Fruit fly (Drosophila melanogaster) whole organism, embryonic: ENCODE data around the gene Nadsyn.

ENCODE experiments used
- B-H2 ChIP-seq: fragments of 200-800 bp; sonication (Bioruptor generic); optimal IDR thresholded peaks from 2 replicates; lab custom pipeline; 2018; ENCODE audit warnings: missing biosample characterization, mild to moderate bottlenecking, missing genetic modification characterization
- BtbVII ChIP-seq: fragments of 200-800 bp; sonication (Bioruptor generic); optimal IDR thresholded peaks from 3 replicates; lab custom pipeline; 2017; ENCODE audit warnings: missing biosample characterization, mild to moderate bottlenecking, missing genetic modification characterization
- CG11560 ChIP-seq: fragments of 200-800 bp; sonication (Bioruptor generic); IDR thresholded peaks from 3 replicates; pipeline ENCODE4 v1.3.6; 2022; ENCODE audit warnings: missing biosample characterization, missing genetic modification characterization
- CG16813 ChIP-seq: fragments of 200-800 bp; sonication (Bioruptor generic); IDR thresholded peaks from 3 replicates; pipeline ENCODE4 v1.3.6; 2022; ENCODE audit warnings: missing biosample characterization, missing genetic modification characterization; ENCODE audit not compliant: partially characterized antibody
- CG17568 ChIP-seq: fragments of 200-800 bp; sonication (Bioruptor generic); optimal IDR thresholded peaks from 2 replicates; lab custom pipeline; 2018; ENCODE audit warnings: missing biosample characterization, mild to moderate bottlenecking, missing genetic modification characterization, moderate library complexity
- CG1792 ChIP-seq: fragments of 200-800 bp; sonication (Bioruptor generic); optimal IDR thresholded peaks from 2 replicates; lab custom pipeline; 2016; ENCODE audit warnings: missing biosample characterization, missing genetic modification characterization
- CG18619 ChIP-seq: fragments of 200-800 bp; sonication (Bioruptor generic); optimal IDR thresholded peaks from 3 replicates; lab custom pipeline; 2017; ENCODE audit warnings: missing biosample characterization, mild to moderate bottlenecking, missing genetic modification characterization
- CG2875 ChIP-seq: fragments of 200-800 bp; sonication (Bioruptor generic); optimal IDR thresholded peaks from 2 replicates; lab custom pipeline; 2017; ENCODE audit warnings: missing biosample characterization, mild to moderate bottlenecking, missing genetic modification characterization, missing genetic modification reagents
- CG30431 ChIP-seq: fragments of 200-800 bp; sonication (Bioruptor generic); optimal IDR thresholded peaks from 2 replicates; lab custom pipeline; 2017; ENCODE audit warnings: missing biosample characterization, missing genetic modification characterization
- CG3065 ChIP-seq: fragments of 200-800 bp; sonication (Bioruptor generic); optimal IDR thresholded peaks from 2 replicates; lab custom pipeline; 2016; ENCODE audit warnings: missing biosample characterization, missing genetic modification characterization
- CG31365 ChIP-seq: fragments of 200-800 bp; sonication (Bioruptor generic); optimal IDR thresholded peaks from 2 replicates; lab custom pipeline; 2018; ENCODE audit warnings: missing biosample characterization, mild to moderate bottlenecking, missing genetic modification characterization
- CG3281 ChIP-seq: fragments of 200-800 bp; sonication (Bioruptor generic); optimal IDR thresholded peaks from 3 replicates; lab custom pipeline; 2017; ENCODE audit warnings: missing biosample characterization, mild to moderate bottlenecking, missing genetic modification characterization
- CG33213 ChIP-seq: fragments of 200-800 bp; sonication (Bioruptor generic); optimal IDR thresholded peaks from 3 replicates; lab custom pipeline; 2016; ENCODE audit warnings: missing biosample characterization, missing genetic modification characterization
- CG34224 ChIP-seq: fragments of 200-800 bp; sonication (Bioruptor generic); IDR thresholded peaks from 3 replicates; pipeline ENCODE4 v1.3.6; 2022; ENCODE audit warnings: missing biosample characterization, missing genetic modification characterization; ENCODE audit not compliant: partially characterized antibody
- CG34376 ChIP-seq: fragments of 200-800 bp; sonication (Bioruptor generic); optimal IDR thresholded peaks from 2 replicates; lab custom pipeline; 2018; ENCODE audit warnings: missing biosample characterization, mild to moderate bottlenecking, missing genetic modification characterization
- CG42726 ChIP-seq: fragments of 200-800 bp; sonication (Bioruptor generic); IDR thresholded peaks from 2 replicates; pipeline ENCODE4 v1.3.6; 2022; ENCODE audit warnings: missing biosample characterization, missing genetic modification characterization; ENCODE audit not compliant: partially characterized antibody
- CG4282 ChIP-seq: fragments of 200-800 bp; sonication (Bioruptor generic); optimal IDR thresholded peaks from 2 replicates; lab custom pipeline; 2016; ENCODE audit warnings: missing biosample characterization, missing genetic modification characterization
- CG4360 ChIP-seq: fragments of 200-800 bp; sonication (Bioruptor generic); IDR thresholded peaks from 2 replicates; pipeline ENCODE4 v1.3.6; 2022; ENCODE audit warnings: missing biosample characterization, missing genetic modification characterization
- CG4617 ChIP-seq: fragments of 200-800 bp; sonication (Bioruptor generic); optimal IDR thresholded peaks from 3 replicates; lab custom pipeline; 2016; ENCODE audit warnings: missing biosample characterization, missing genetic modification characterization, borderline replicate concordance
- CG4820 ChIP-seq: fragments of 200-800 bp; sonication (Bioruptor generic); optimal IDR thresholded peaks from 3 replicates; lab custom pipeline; 2016; ENCODE audit warnings: missing biosample characterization, missing genetic modification characterization
- CG8281 ChIP-seq: fragments of 200-800 bp; sonication (Bioruptor generic); optimal IDR thresholded peaks from 2 replicates; lab custom pipeline; 2018; ENCODE audit warnings: missing biosample characterization, mild to moderate bottlenecking, missing genetic modification characterization, moderate library complexity
- CG8944 ChIP-seq: fragments of 200-800 bp; sonication (Bioruptor generic); optimal IDR thresholded peaks from 3 replicates; lab custom pipeline; 2016; ENCODE audit warnings: missing biosample characterization, missing genetic modification characterization
- ERR ChIP-seq: fragments of 200-800 bp; sonication (Bioruptor generic); optimal IDR thresholded peaks from 2 replicates; lab custom pipeline; 2016; ENCODE audit warnings: missing biosample characterization, missing genetic modification characterization
- Fer3 ChIP-seq: fragments of 200-800 bp; sonication (Bioruptor generic); optimal IDR thresholded peaks from 2 replicates; lab custom pipeline; 2018; ENCODE audit warnings: missing biosample characterization, mild to moderate bottlenecking, missing genetic modification characterization, moderate library complexity
- GATAe ChIP-seq: fragments of 200-800 bp; sonication (Bioruptor generic); conservative IDR thresholded peaks from 2 replicates; pipeline ENCODE4 v1.3.6; 2022; ENCODE audit warnings: missing biosample characterization, missing genetic modification characterization
- HmgD ChIP-seq: fragments of 200-800 bp; sonication (Bioruptor generic); optimal IDR thresholded peaks from 3 replicates; lab custom pipeline; 2016; ENCODE audit warnings: missing biosample characterization, missing genetic modification characterization
- MBD-R2 ChIP-seq: fragments of 200-800 bp; sonication (Bioruptor generic); IDR thresholded peaks from 2 replicates; pipeline ENCODE4 v1.3.6; 2022; ENCODE audit warnings: missing biosample characterization, missing genetic modification characterization
- Myb ChIP-seq: fragments of 200-800 bp; sonication (Bioruptor generic); optimal IDR thresholded peaks from 2 replicates; lab custom pipeline; 2016; ENCODE audit warnings: missing biosample characterization, missing genetic modification characterization
- Nf-YA ChIP-seq: fragments of 200-800 bp; sonication (Bioruptor generic); IDR thresholded peaks from 2 replicates; pipeline ENCODE4 v1.3.6; 2022; ENCODE audit warnings: missing biosample characterization, missing genetic modification characterization
- Nf-YC ChIP-seq: fragments of 200-800 bp; optimal IDR thresholded peaks from 3 replicates; lab custom pipeline; 2019; ENCODE audit warnings: missing biosample characterization, mild to moderate bottlenecking, missing genetic modification characterization, moderate library complexity
- Oli ChIP-seq: fragments of 200-800 bp; sonication (Bioruptor generic); optimal IDR thresholded peaks from 2 replicates; lab custom pipeline; 2018; ENCODE audit warnings: missing biosample characterization, mild to moderate bottlenecking, missing genetic modification characterization, moderate library complexity
- Side ChIP-seq: fragments of 200-800 bp; sonication (Bioruptor generic); optimal IDR thresholded peaks from 2 replicates; lab custom pipeline; 2016; ENCODE audit warnings: missing biosample characterization, missing genetic modification characterization
- Sry-δ ChIP-seq: fragments of 200-800 bp; sonication (Bioruptor generic); optimal IDR thresholded peaks from 2 replicates; lab custom pipeline; 2016; ENCODE audit warnings: missing biosample characterization, missing genetic modification characterization
- al ChIP-seq: fragments of 200-800 bp; sonication (Bioruptor generic); IDR thresholded peaks from 2 replicates; pipeline ENCODE4 v1.3.6; 2022; ENCODE audit warnings: missing biosample characterization, missing genetic modification characterization
- ems ChIP-seq: fragments of 200-800 bp; sonication (Bioruptor generic); optimal IDR thresholded peaks from 3 replicates; lab custom pipeline; 2016; ENCODE audit warnings: missing biosample characterization, missing genetic modification characterization
- gce ChIP-seq: fragments of 200-800 bp; sonication (Bioruptor generic); IDR thresholded peaks from 3 replicates; pipeline ENCODE4 v1.3.6; 2022; ENCODE audit warnings: missing biosample characterization, missing genetic modification characterization
- gt ChIP-seq: fragments of 200-800 bp; sonication (Bioruptor generic); IDR thresholded peaks from 2 replicates; pipeline ENCODE4 v1.3.6; 2022; ENCODE audit warnings: missing biosample characterization, missing genetic modification characterization
- hbn ChIP-seq: fragments of 200-800 bp; sonication (Bioruptor generic); IDR thresholded peaks from 2 replicates; pipeline ENCODE4 v1.3.6; 2022; ENCODE audit warnings: missing biosample characterization, missing genetic modification characterization; ENCODE audit not compliant: partially characterized antibody
- jumu ChIP-seq: fragments of 200-800 bp; sonication (Bioruptor generic); optimal IDR thresholded peaks from 3 replicates; lab custom pipeline; 2016; ENCODE audit warnings: missing biosample characterization, missing genetic modification characterization
- ken ChIP-seq: fragments of 200-800 bp; sonication (Bioruptor generic); IDR thresholded peaks from 3 replicates; pipeline ENCODE4 v1.3.6; 2022; ENCODE audit warnings: missing biosample characterization, missing genetic modification characterization
- nerfin-2 ChIP-seq: fragments of 200-800 bp; sonication (Bioruptor generic); IDR thresholded peaks from 2 replicates; pipeline ENCODE4 v1.3.6; 2022; ENCODE audit warnings: missing biosample characterization, missing genetic modification characterization; ENCODE audit not compliant: partially characterized antibody
- nom ChIP-seq: fragments of 200-800 bp; sonication (Bioruptor generic); optimal IDR thresholded peaks from 2 replicates; lab custom pipeline; 2017; ENCODE audit warnings: missing biosample characterization, missing genetic modification characterization, mild to moderate bottlenecking, moderate library complexity, missing genetic modification reagents
- org-1 ChIP-seq: fragments of 200-800 bp; sonication (Bioruptor generic); optimal IDR thresholded peaks from 2 replicates; lab custom pipeline; 2017; ENCODE audit warnings: missing biosample characterization, missing genetic modification characterization
- p53 ChIP-seq: fragments of 200-800 bp; sonication (Bioruptor generic); optimal IDR thresholded peaks from 2 replicates; lab custom pipeline; 2016; ENCODE audit warnings: missing biosample characterization, missing genetic modification characterization
- run ChIP-seq: fragments of 200-800 bp; sonication (Bioruptor generic); optimal IDR thresholded peaks from 3 replicates; lab custom pipeline; 2018; ENCODE audit warnings: missing biosample characterization, mild to moderate bottlenecking, missing genetic modification characterization
- stc ChIP-seq: fragments of 200-800 bp; sonication (Bioruptor generic); IDR thresholded peaks from 2 replicates; pipeline ENCODE4 v1.3.6; 2022; ENCODE audit warnings: missing biosample characterization, missing genetic modification characterization
- stwl ChIP-seq: fragments of 200-800 bp; sonication (Bioruptor generic); optimal IDR thresholded peaks from 3 replicates; lab custom pipeline; 2018; ENCODE audit warnings: missing biosample characterization, mild to moderate bottlenecking, missing genetic modification characterization, moderate library complexity
- sug ChIP-seq: fragments of 200-800 bp; optimal IDR thresholded peaks from 2 replicates; lab custom pipeline; 2019; ENCODE audit warnings: missing biosample characterization, mild to moderate bottlenecking, missing genetic modification characterization, moderate library complexity
- tin ChIP-seq: fragments of 200-800 bp; sonication (Bioruptor generic); optimal IDR thresholded peaks from 3 replicates; lab custom pipeline; 2016; ENCODE audit warnings: missing biosample characterization, missing genetic modification characterization
- z ChIP-seq: fragments of 200-800 bp; sonication (Bioruptor generic); IDR thresholded peaks from 3 replicates; pipeline ENCODE4 v1.3.6; 2022; ENCODE audit warnings: missing biosample characterization, missing genetic modification characterization
- zfh1 ChIP-seq: fragments of 200-800 bp; sonication (Bioruptor generic); IDR thresholded peaks from 3 replicates; pipeline ENCODE4 v1.3.6; 2022; ENCODE audit warnings: missing biosample characterization, missing genetic modification characterization

The Nadsyn gene

dm6 chrX:13762372-13762883, 44.3 kb upstream of the Nadsyn start, which contains the start of gene rdgB (continued):
- peak; percentile 64; the same call in 2 of the 3 replicates for TF ChIP-seq zfh1 (GFP tag; lab: Robert Waterston, UW)
- peak; percentile 30; the same call in 1 of the 2 replicates for TF ChIP-seq stc (GFP tag; lab: Robert Waterston, UW)
- no peak for TF ChIP-seq hbn
- no peak for TF ChIP-seq CG3065 (GFP tag; lab: Kevin White, UChicago)
- TF ChIP-seq p53 (GFP tag; lab: Kevin White, UChicago), result no peak
- TF ChIP-seq CG8944, result no peak
- peak; percentile 46 for TF ChIP-seq BtbVII (GFP tag; lab: Kevin White, UChicago)
- TF ChIP-seq GATAe (GFP tag; lab: Robert Waterston, UW), result no peak
- TF ChIP-seq CG18619, result peak; percentile 83
- peak; percentile 58 for TF ChIP-seq CG30431
- TF ChIP-seq nerfin-2 (GFP tag; lab: Robert Waterston, UW), result no peak
- no peak for TF ChIP-seq CG4617 (GFP tag; lab: Kevin White, UChicago)
- TF ChIP-seq CG42726 (GFP tag; lab: Robert Waterston, UW), result no peak
- TF ChIP-seq ken, result peak; percentile 64; the same call in 1 of the 3 replicates
- TF ChIP-seq B-H2 (GFP tag; lab: Kevin White, UChicago), result peak; percentile 78
- TF ChIP-seq Fer3 (tag; lab: Kevin White, UChicago), result peak; percentile 72
- TF ChIP-seq tin (GFP tag; lab: Kevin White, UChicago), result peak; percentile 61
- TF ChIP-seq CG4282 (GFP tag; lab: Kevin White, UChicago), result no peak
- peak; percentile 75 for TF ChIP-seq Nf-YC (tag; lab: Kevin White, UChicago)
- TF ChIP-seq Side (GFP tag; lab: Kevin White, UChicago), result no peak
- TF ChIP-seq CG4820 (GFP tag; lab: Kevin White, UChicago), result peak; percentile 77
- no peak for TF ChIP-seq stwl
- no peak for TF ChIP-seq CG1792
- TF ChIP-seq jumu, result no peak
- TF ChIP-seq CG3281 (GFP tag; lab: Kevin White, UChicago), result peak; percentile 75
- peak; percentile 21 for TF ChIP-seq ems
- TF ChIP-seq run (tag; lab: Kevin White, UChicago), result peak; percentile 68
- TF ChIP-seq CG31365 (tag; lab: Kevin White, UChicago), result no peak
- TF ChIP-seq Nf-YA, result no peak
- no peak for TF ChIP-seq ERR (GFP tag; lab: Kevin White, UChicago)
- peak; percentile 64 for TF ChIP-seq CG2875 (GFP tag; lab: Kevin White, UChicago)
- TF ChIP-seq Sry-δ (GFP tag; lab: Kevin White, UChicago), result no peak
- TF ChIP-seq CG34376 (GFP tag; lab: Kevin White, UChicago), result peak; percentile 70
- TF ChIP-seq CG11560 (tag; lab: Robert Waterston, UW), result no peak
- no peak for TF ChIP-seq gt (GFP tag; lab: Robert Waterston, UW)
- TF ChIP-seq CG33213, result no peak
- no peak for TF ChIP-seq MBD-R2
- TF ChIP-seq HmgD, result no peak
- TF ChIP-seq CG16813 (GFP tag; lab: Robert Waterston, UW), result no peak
- peak; percentile 50 for TF ChIP-seq org-1 (GFP tag; lab: Kevin White, UChicago)
- peak; percentile 67 for TF ChIP-seq nom (GFP tag; lab: Kevin White, UChicago)
- TF ChIP-seq CG17568, result peak; percentile 10
- peak; percentile 64 for TF ChIP-seq al (GFP tag; lab: Robert Waterston, UW)
- TF ChIP-seq Myb, result no peak
- TF ChIP-seq CG4360 (GFP tag; lab: Robert Waterston, UW), result no peak
- no peak for TF ChIP-seq z (GFP tag; lab: Robert Waterston, UW)
- peak; percentile 85 for TF ChIP-seq Oli (tag; lab: Kevin White, UChicago)
- TF ChIP-seq CG34224, result no peak
- TF ChIP-seq sug (tag; lab: Kevin White, UChicago), result peak; percentile 85
- TF ChIP-seq CG8281 (tag; lab: Kevin White, UChicago), result peak; percentile 51
- TF ChIP-seq gce, result no peak
